Worm (Caenorhabditis elegans) whole organism, L1 larva: ENCODE data around the gene ced-11.

Experiments used
- ama-1 ChIP-seq: fragments of 150-350 bp; optimal IDR thresholded peaks from 2 replicates; lab custom pipeline; 2014
- ceh-82 ChIP-seq, 3 experiments: fragments of 150-350 bp in 1 of 3; sonication (generic microtip) in 2 of 3; optimal IDR thresholded peaks; 2 replicates each; lab custom pipeline; 2014 to 2017; ENCODE audit warnings: missing biosample characterization in 3 of 3, missing genetic modification characterization in 3 of 3
- lin-13 ChIP-seq: fragments of 150-350 bp; optimal IDR thresholded peaks from 2 replicates; lab custom pipeline; 2014; ENCODE audit warnings: missing biosample characterization, missing genetic modification reagents, missing genetic modification characterization
- lin-15B ChIP-seq: fragments of 150-350 bp; sonication (generic microtip); optimal IDR thresholded peaks from 3 replicates; lab custom pipeline; 2014; ENCODE audit warnings: missing biosample characterization, missing genetic modification characterization
- mep-1 ChIP-seq: fragments of 150-350 bp; optimal IDR thresholded peaks from 2 replicates; lab custom pipeline; 2014; ENCODE audit warnings: missing biosample characterization, missing genetic modification characterization
- nhr-11 ChIP-seq: fragments of 150-350 bp; optimal IDR thresholded peaks from 2 replicates; lab custom pipeline; 2014; ENCODE audit warnings: missing biosample characterization, missing genetic modification characterization
- nhr-19 ChIP-seq: fragments of 200-800 bp; sonication (Bioruptor generic); conservative IDR thresholded peaks from 2 replicates; pipeline ENCODE4 v1.3.6; 2022; ENCODE audit warnings: missing genetic modification characterization, missing compliant biosample characterization
- nhr-237 ChIP-seq: fragments of 150-350 bp; optimal IDR thresholded peaks from 2 replicates; lab custom pipeline; 2014; ENCODE audit warnings: missing biosample characterization, missing genetic modification characterization
- nhr-28 ChIP-seq: fragments of 150-350 bp; optimal IDR thresholded peaks from 2 replicates; lab custom pipeline; 2014; ENCODE audit warnings: missing biosample characterization, missing genetic modification characterization
- pqm-1 ChIP-seq: sonication (generic microtip); optimal IDR thresholded peaks from 3 replicates; lab custom pipeline; 2017; ENCODE audit warnings: missing biosample characterization, missing genetic modification characterization
- sox-4 ChIP-seq: sonication (generic microtip); optimal IDR thresholded peaks from 2 replicates; lab custom pipeline; 2016; ENCODE audit warnings: missing genetic modification characterization, missing compliant biosample characterization
- swsn-7 ChIP-seq: sonication (generic microtip); optimal IDR thresholded peaks from 2 replicates; lab custom pipeline; 2016; ENCODE audit warnings: missing genetic modification characterization, missing compliant biosample characterization
- ztf-11 ChIP-seq, 2 experiments: sonication (generic microtip); optimal IDR thresholded peaks; 2 replicates each; lab custom pipeline; 2016 to 2017; ENCODE audit warnings: missing genetic modification characterization in 2 of 2, missing biosample characterization in 1 of 2, missing compliant biosample characterization in 1 of 2

DNA sequence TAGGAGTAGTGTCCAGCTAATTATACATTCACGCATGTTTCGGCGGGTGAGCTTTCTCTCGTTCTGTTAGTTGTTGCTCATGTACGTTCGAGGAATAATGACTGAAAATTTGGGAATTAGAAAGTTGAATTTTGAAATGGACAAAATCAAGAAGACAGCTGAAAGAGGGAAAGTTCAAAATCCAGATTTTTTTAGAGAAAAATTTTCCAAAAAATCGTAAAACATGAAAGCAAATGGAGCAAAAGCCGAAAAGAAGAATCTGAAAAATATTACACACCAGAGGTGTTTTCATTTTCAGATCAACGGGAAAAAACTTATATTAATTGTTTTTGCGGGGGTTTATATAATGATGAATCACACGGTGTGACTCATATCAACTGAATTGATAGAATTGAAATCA is 53.3 kb downstream of the ced-11 start, which contains the start of gene ina-1:
- TF ChIP-seq nhr-11 (tag; lab: Kevin White, UChicago): no peak
- no peak for TF ChIP-seq nhr-237
- TF ChIP-seq ama-1 (lab: Kevin White, UChicago): no peak
- TF ChIP-seq lin-13 (GFP tag; lab: Kevin White, UChicago): no peak
- no peak for TF ChIP-seq sox-4
- no peak for TF ChIP-seq ceh-82 (tag; optimal IDR thresholded peaks at IDR 0.05; lab: Kevin White, UChicago)
- no peak for TF ChIP-seq ztf-11 (tag; optimal IDR thresholded peaks at IDR 0.05; lab: Kevin White, UChicago)
- TF ChIP-seq pqm-1 (tag; lab: Kevin White, UChicago): no peak
- no peak for TF ChIP-seq nhr-28 (tag; lab: Kevin White, UChicago)
- no peak for TF ChIP-seq mep-1 (tag; lab: Kevin White, UChicago)
- no peak for TF ChIP-seq nhr-19 (GFP tag; lab: Robert Waterston, UW)
- no peak for TF ChIP-seq lin-15B (tag; lab: Kevin White, UChicago)
- TF ChIP-seq swsn-7 (tag; lab: Kevin White, UChicago): no peak
